Fruit fly (Drosophila melanogaster): ENCODE data around the gene Tango6.

Tango6 gene

DNA sequence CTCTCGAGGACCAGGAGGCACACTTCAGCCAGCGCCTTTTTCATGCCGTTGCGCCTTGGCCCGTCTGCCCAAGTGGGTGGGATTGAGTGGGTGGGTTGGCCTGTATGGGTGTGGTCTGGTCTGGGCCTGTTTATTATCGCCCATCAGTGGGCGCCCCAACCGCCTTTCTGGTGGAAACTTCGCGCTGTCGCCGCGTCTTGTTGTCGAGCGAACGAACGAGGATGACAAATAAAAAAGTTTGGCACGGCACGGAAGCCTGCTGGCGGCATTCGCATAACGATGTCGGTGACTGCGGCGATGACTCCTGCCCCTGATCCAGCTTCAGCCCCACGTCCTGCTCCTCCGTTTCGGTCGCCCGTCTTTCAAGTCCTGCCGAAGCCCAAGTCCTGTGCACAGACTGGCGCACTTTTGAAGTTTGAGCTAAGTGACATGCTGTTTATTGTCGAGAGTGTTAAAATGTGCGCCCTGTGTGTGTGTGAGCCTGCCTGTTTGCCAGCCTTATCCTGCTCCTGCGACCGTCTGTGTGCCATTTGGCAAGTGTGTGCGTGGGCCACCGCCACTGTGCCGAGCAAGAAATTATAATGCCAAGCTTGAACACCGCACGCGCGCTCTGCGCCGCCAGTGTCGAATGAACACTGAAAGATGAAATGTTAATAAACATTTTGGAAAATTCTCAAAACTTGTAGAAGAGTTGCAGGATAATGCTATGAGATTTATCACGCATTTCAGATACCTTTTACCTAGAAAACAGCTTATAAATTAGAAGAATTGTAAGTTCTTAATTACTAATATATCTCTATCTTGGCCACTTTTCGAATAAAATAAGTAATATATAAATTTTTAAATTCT is 45.4 kb downstream of the Tango6 start (continued):
- peak; percentile 64 for TF ChIP-seq ewg (GFP tag; optimal IDR thresholded peaks at IDR 0.05)
- no peak for TF ChIP-seq NC2α (GFP tag; optimal IDR thresholded peaks at IDR 0.05)
- TF ChIP-seq CG9437 (GFP tag; optimal IDR thresholded peaks at IDR 0.05) = peak; percentile 59
- 0 out of 4 replicates have a peak, but pooled peaks have one; percentile 58 for TF ChIP-seq chinmo (GFP tag; IDR thresholded peaks at IDR 0.05; ENCODE audit: partially characterized antibody)
- no peak for TF ChIP-seq Kr (GFP tag; optimal IDR thresholded peaks at IDR 0.05)
- no peak for TF ChIP-seq gsb (GFP tag; IDR thresholded peaks at IDR 0.05)
- peak; percentile 27 for TF ChIP-seq kay (GFP tag; optimal IDR thresholded peaks at IDR 0.05)
- peak; percentile 77 for TF ChIP-seq phol (tag; optimal IDR thresholded peaks at IDR 0.05)
- peak; percentile 66 for TF ChIP-seq CG15601 (tag; optimal IDR thresholded peaks at IDR 0.05)
- TF ChIP-seq Dref (GFP tag; IDR thresholded peaks at IDR 0.05) = no peak
- peak; percentile 74 for TF ChIP-seq CG12299 (tag; optimal IDR thresholded peaks at IDR 0.05)
- peak; percentile 41; the same call in 1 of the 2 replicates for TF ChIP-seq esg (GFP tag; conservative IDR thresholded peaks at IDR 0.05)
- TF ChIP-seq Tbp (GFP tag; optimal IDR thresholded peaks at IDR 0.05) = no peak
- TF ChIP-seq sima (GFP tag; optimal IDR thresholded peaks at IDR 0.05) = no peak
- TF ChIP-seq inv (GFP tag; IDR thresholded peaks at IDR 0.05; ENCODE audit: partially characterized antibody) = no peak
- TF ChIP-seq bcd (GFP tag; optimal IDR thresholded peaks at IDR 0.05) = peak; percentile 80
- peak; percentile 18 for TF ChIP-seq CG12155 (GFP tag; optimal IDR thresholded peaks at IDR 0.05)
- no peak for TF ChIP-seq CG1647 (GFP tag; optimal IDR thresholded peaks at IDR 0.05)
- TF ChIP-seq tgo (GFP tag; IDR thresholded peaks at IDR 0.05) = peak; percentile 48; the same call in 1 of the 3 replicates
- peak; percentile 70 for TF ChIP-seq Asciz (GFP tag; optimal IDR thresholded peaks at IDR 0.05)
- TF ChIP-seq unc-4 (GFP tag; IDR thresholded peaks at IDR 0.05; ENCODE audit: partially characterized antibody) = no peak
- TF ChIP-seq ranshi (GFP tag; IDR thresholded peaks at IDR 0.05) = peak; percentile 51; the same call in 1 of the 2 replicates
- peak; percentile 66 for TF ChIP-seq B-H2 (GFP tag; optimal IDR thresholded peaks at IDR 0.05)
- no peak for TF ChIP-seq CG11696 (GFP tag; IDR thresholded peaks at IDR 0.05)
- no peak for TF ChIP-seq D (optimal IDR thresholded peaks at IDR 0.05)
- peak; percentile 69 for TF ChIP-seq D (GFP tag; optimal IDR thresholded peaks at IDR 0.05)
- TF ChIP-seq CG32772 (GFP tag; IDR thresholded peaks at IDR 0.05) = 0 out of 2 replicates have a peak, but pooled peaks have one; percentile 29
- TF ChIP-seq Trl (optimal IDR thresholded peaks at IDR 0.05) = no peak
- TF ChIP-seq Trl (GFP tag; optimal IDR thresholded peaks at IDR 0.05) = no peak
- TF ChIP-seq CG12071 (GFP tag; optimal IDR thresholded peaks at IDR 0.05) = no peak
- TF ChIP-seq CG4404 (GFP tag; IDR thresholded peaks at IDR 0.05) = peak; percentile 36; the same call in 1 of the 2 replicates
- peak; percentile 16; the same call in 1 of the 2 replicates for TF ChIP-seq CG4730 (GFP tag; IDR thresholded peaks at IDR 0.05)
- TF ChIP-seq CG3995 (GFP tag; optimal IDR thresholded peaks at IDR 0.05) = no peak
- TF ChIP-seq CG17568 (GFP tag; optimal IDR thresholded peaks at IDR 0.05) = peak; percentile 18
- TF ChIP-seq CG14710 (tag; optimal IDR thresholded peaks at IDR 0.05) = peak; percentile 61
- 0 out of 2 replicates have a peak, but pooled peaks have one; percentile 24 for TF ChIP-seq ap (GFP tag; IDR thresholded peaks at IDR 0.05)
- TF ChIP-seq lilli (GFP tag; optimal IDR thresholded peaks at IDR 0.05) = peak; percentile 61
- TF ChIP-seq Fer3 (tag; optimal IDR thresholded peaks at IDR 0.05) = peak; percentile 80
- peak; percentile 78 for TF ChIP-seq odd (GFP tag; optimal IDR thresholded peaks at IDR 0.05)
- peak; percentile 52 for TF ChIP-seq E2f2 (GFP tag; IDR thresholded peaks at IDR 0.05)
- TF ChIP-seq Vsx1 (GFP tag; optimal IDR thresholded peaks at IDR 0.05) = peak; percentile 50
- 0 out of 2 replicates have a peak, but pooled peaks have one; percentile 42 for TF ChIP-seq CG11085 (GFP tag; IDR thresholded peaks at IDR 0.05)
- TF ChIP-seq CG2889 (GFP tag; IDR thresholded peaks at IDR 0.05) = no peak
- TF ChIP-seq NC2β (GFP tag; optimal IDR thresholded peaks at IDR 0.05) = no peak
- peak; percentile 75 for TF ChIP-seq CG2120 (GFP tag; optimal IDR thresholded peaks at IDR 0.05)
- TF ChIP-seq CrebB (tag; optimal IDR thresholded peaks at IDR 0.05) = peak; percentile 21
- no peak for TF ChIP-seq CG7271 (tag; optimal IDR thresholded peaks at IDR 0.05)
- TF ChIP-seq Doc3 (GFP tag; IDR thresholded peaks at IDR 0.05; ENCODE audit: partially characterized antibody) = no peak
- TF ChIP-seq CG5953 (GFP tag; IDR thresholded peaks at IDR 0.05) = no peak
